Worm (Caenorhabditis elegans) whole organism, late embryonic: ENCODE measurements around the gene F35C11.2.
A peak's percentile ranks its signal among the peaks of the same experiment; 100 is the strongest.

ENCODE experiments used
- C08G9.2 ChIP-seq: sonication (generic microtip); optimal IDR thresholded peaks from 2 replicates; lab custom pipeline; 2016; ENCODE audit warnings: mild to moderate bottlenecking, missing genetic modification characterization, moderate library complexity, missing compliant biosample characterization
- T23F11.4 ChIP-seq: fragments of 200-800 bp; sonication (Bioruptor generic); optimal IDR thresholded peaks from 2 replicates; lab custom pipeline; 2018; ENCODE audit warnings: mild to moderate bottlenecking, missing genetic modification characterization, missing compliant biosample characterization
- ahr-1 ChIP-seq: sonication (generic microtip); optimal IDR thresholded peaks from 2 replicates; lab custom pipeline; 2016; ENCODE audit warnings: missing genetic modification characterization, missing compliant biosample characterization
- ceh-14 ChIP-seq: sonication (generic microtip); optimal IDR thresholded peaks from 2 replicates; lab custom pipeline; 2016; ENCODE audit warnings: missing genotype, missing genetic modification characterization, missing compliant biosample characterization
- ceh-19 ChIP-seq: fragments of 200-800 bp; sonication (Bioruptor generic); optimal IDR thresholded peaks from 2 replicates; lab custom pipeline; 2018; ENCODE audit warnings: mild to moderate bottlenecking, missing genetic modification characterization, missing compliant biosample characterization
- ceh-2 ChIP-seq: sonication (generic microtip); optimal IDR thresholded peaks from 2 replicates; lab custom pipeline; 2016; ENCODE audit warnings: missing genotype, missing genetic modification characterization, missing compliant biosample characterization
- ceh-24 ChIP-seq: sonication (generic microtip); optimal IDR thresholded peaks from 2 replicates; lab custom pipeline; 2016; ENCODE audit warnings: mild to moderate bottlenecking, missing genetic modification characterization, missing compliant biosample characterization
- ceh-45 ChIP-seq: fragments of 200-800 bp; sonication (Bioruptor generic); IDR thresholded peaks from 2 replicates; pipeline ENCODE4 v1.3.6; 2022; ENCODE audit warnings: missing genetic modification reagents, missing genetic modification characterization, missing compliant biosample characterization
- ceh-6 ChIP-seq: fragments of 200-800 bp; sonication (Bioruptor generic); optimal IDR thresholded peaks from 2 replicates; lab custom pipeline; 2018; ENCODE audit warnings: mild to moderate bottlenecking, missing genetic modification characterization, missing compliant biosample characterization
- ceh-9 ChIP-seq: sonication (generic microtip); optimal IDR thresholded peaks from 2 replicates; lab custom pipeline; 2016; ENCODE audit warnings: mild to moderate bottlenecking, missing genetic modification characterization, inconsistent platforms, missing compliant biosample characterization
- elt-2 ChIP-seq: sonication (generic microtip); optimal IDR thresholded peaks from 2 replicates; lab custom pipeline; 2016; ENCODE audit warnings: missing genetic modification reagents, missing genetic modification characterization, missing compliant biosample characterization
- fkh-10 ChIP-seq: fragments of 150-350 bp; optimal IDR thresholded peaks from 2 replicates; lab custom pipeline; 2014; ENCODE audit warnings: missing biosample characterization, missing genetic modification reagents, missing genetic modification characterization
- fkh-6 ChIP-seq: sonication (generic microtip); optimal IDR thresholded peaks from 2 replicates; lab custom pipeline; 2016; ENCODE audit warnings: missing genetic modification characterization, missing compliant biosample characterization
- hlh-15 ChIP-seq: sonication (generic microtip); optimal IDR thresholded peaks from 2 replicates; lab custom pipeline; 2016; ENCODE audit warnings: missing genetic modification characterization, missing compliant biosample characterization
- hlh-30 ChIP-seq: sonication (generic microtip); optimal IDR thresholded peaks from 2 replicates; lab custom pipeline; 2017; ENCODE audit warnings: antibody characterized with exemption, missing genetic modification characterization, missing compliant biosample characterization; ENCODE audit not compliant: insufficient read depth
- hlh-6 ChIP-seq: sonication (generic microtip); optimal IDR thresholded peaks from 2 replicates; lab custom pipeline; 2016; ENCODE audit warnings: missing genotype, missing genetic modification characterization, missing compliant biosample characterization
- hlh-8 ChIP-seq: sonication (generic microtip); optimal IDR thresholded peaks from 2 replicates; lab custom pipeline; 2016; ENCODE audit warnings: missing genotype, missing genetic modification characterization, missing compliant biosample characterization
- lin-11 ChIP-seq: fragments of 200-800 bp; sonication (Bioruptor generic); optimal IDR thresholded peaks from 2 replicates; lab custom pipeline; 2018; ENCODE audit warnings: mild to moderate bottlenecking, missing genetic modification characterization, missing compliant biosample characterization
- nfya-1 ChIP-seq: sonication (generic microtip); optimal IDR thresholded peaks from 2 replicates; lab custom pipeline; 2017; ENCODE audit warnings: missing genetic modification characterization, mild to moderate bottlenecking, missing compliant biosample characterization, antibody characterized with exemption, moderate library complexity
- nhr-232 ChIP-seq: sonication (generic microtip); optimal IDR thresholded peaks from 2 replicates; lab custom pipeline; 2016; ENCODE audit warnings: missing genetic modification characterization, missing compliant biosample characterization
- odd-2 ChIP-seq: sonication (generic microtip); optimal IDR thresholded peaks from 2 replicates; lab custom pipeline; 2017; ENCODE audit warnings: antibody characterized with exemption, mild to moderate bottlenecking, missing genetic modification characterization, missing compliant biosample characterization
- pag-3 ChIP-seq: sonication (generic microtip); optimal IDR thresholded peaks from 2 replicates; lab custom pipeline; 2016; ENCODE audit warnings: missing compliant biosample characterization, missing genetic modification characterization, borderline replicate concordance
- pat-9 ChIP-seq: fragments of 200-800 bp; sonication (Bioruptor generic); optimal IDR thresholded peaks from 2 replicates; lab custom pipeline; 2018; ENCODE audit warnings: mild to moderate bottlenecking, missing genetic modification characterization, moderate library complexity, missing compliant biosample characterization
- pqm-1 ChIP-seq: sonication (generic microtip); optimal IDR thresholded peaks from 2 replicates; lab custom pipeline; 2016; ENCODE audit warnings: missing genetic modification characterization, missing compliant biosample characterization
- pros-1 ChIP-seq: fragments of 150-350 bp; optimal IDR thresholded peaks from 2 replicates; lab custom pipeline; 2014; ENCODE audit warnings: missing biosample characterization, missing genetic modification reagents, missing genetic modification characterization
- ref-2 ChIP-seq: sonication (generic microtip); optimal IDR thresholded peaks from 2 replicates; lab custom pipeline; 2016; ENCODE audit warnings: missing genetic modification characterization, missing compliant biosample characterization
- rnt-1 ChIP-seq: sonication (generic microtip); optimal IDR thresholded peaks from 2 replicates; lab custom pipeline; 2016; ENCODE audit warnings: missing genetic modification characterization, missing compliant biosample characterization
- ttx-3 ChIP-seq: sonication (generic microtip); optimal IDR thresholded peaks from 2 replicates; lab custom pipeline; 2016; ENCODE audit warnings: missing genetic modification reagents, missing genetic modification characterization, missing compliant biosample characterization
- unc-86 ChIP-seq: sonication (generic microtip); optimal IDR thresholded peaks from 2 replicates; lab custom pipeline; 2016; ENCODE audit warnings: missing genetic modification characterization, missing compliant biosample characterization

The F35C11.2 gene

ce11 chrII:8278415-8278814, 29.8 kb upstream of the F35C11.2 start, which contains the start of the genes mrpl-10 and clec-142:
mrpl-10 (minus strand) TSS chrII:8278515.
clec-142 (plus strand) TSS chrII:8278678.
- TF ChIP-seq fkh-10 (GFP tag; lab: Kevin White, UChicago) = no peak
- no peak for TF ChIP-seq nhr-232 (tag; lab: Kevin White, UChicago)

ce11 chrII:8276057-8276456, 27.4 kb upstream of the F35C11.2 start, which contains the start of the genes gei-14 and slc-25A32:
gei-14 (minus strand) TSS chrII:8276231.
slc-25A32 (plus strand) TSS chrII:8276298.
- no peak for TF ChIP-seq hlh-6 (tag; lab: Kevin White, UChicago)
- peak; percentile 6 for TF ChIP-seq elt-2 (tag; lab: Kevin White, UChicago)
- no peak for TF ChIP-seq T23F11.4 (GFP tag; lab: Kevin White, UChicago)
- no peak for TF ChIP-seq ceh-24 (tag; lab: Kevin White, UChicago)
- TF ChIP-seq nfya-1 (tag; lab: Kevin White, UChicago) = peak; percentile 6
- TF ChIP-seq ceh-9 (tag; lab: Kevin White, UChicago) = no peak
- TF ChIP-seq pros-1 (tag; lab: Kevin White, UChicago) = no peak
- no peak for TF ChIP-seq ceh-6 (GFP tag; lab: Kevin White, UChicago)
- TF ChIP-seq hlh-30 (tag; lab: Kevin White, UChicago) = peak; percentile 17
- TF ChIP-seq, all 69 proteins: peak for 3

- TF ChIP-seq hlh-8 (no peak), pag-3 (tag; lab: Kevin White, UChicago) (no peak), ceh-45 (no peak), pat-9 (tag; lab: Kevin White, UChicago) (no peak), ceh-9 (tag; lab: Kevin White, UChicago) (no peak), ceh-2 (no peak), fkh-10 (GFP tag; lab: Kevin White, UChicago) (no peak), ttx-3 (tag; lab: Kevin White, UChicago) (no peak), pqm-1 (tag; lab: Kevin White, UChicago) (no peak), unc-86 (tag; lab: Kevin White, UChicago) (no peak), nhr-232 (tag; lab: Kevin White, UChicago) (no peak), ref-2 (tag; lab: Kevin White, UChicago) (no peak), ahr-1 (tag; lab: Kevin White, UChicago) (no peak), hlh-15 (tag; lab: Kevin White, UChicago) (no peak)
Measured at ce11 chrII:8273060-8273459, 24.4 kb upstream of the F35C11.2 start.

ce11 chrII:8269855-8270647, 21.4 kb upstream of the F35C11.2 start, which contains the start of gene tdc-1:
tdc-1 (plus strand) TSS chrII:8270597.
- TF ChIP-seq hlh-15 (tag; lab: Kevin White, UChicago) (no peak), rnt-1 (tag; lab: Kevin White, UChicago) (no peak), fkh-6 (tag; lab: Kevin White, UChicago) (no peak), unc-86 (tag; lab: Kevin White, UChicago) (no peak), pros-1 (tag; lab: Kevin White, UChicago) (no peak), elt-2 (tag; lab: Kevin White, UChicago) (peak; percentile 3)

ce11 chrII:8269351-8269750, 20.7 kb upstream of the F35C11.2 start, which contains the start of gene K01C8.2:
K01C8.2 (minus strand) TSS chrII:8269451.
- TF ChIP-seq ceh-6 (GFP tag; lab: Kevin White, UChicago) (no peak), pat-9 (tag; lab: Kevin White, UChicago) (no peak), elt-2 (tag; lab: Kevin White, UChicago) (no peak), ceh-19 (no peak), ttx-3 (tag; lab: Kevin White, UChicago) (no peak), lin-11 (tag; lab: Kevin White, UChicago) (no peak), odd-2 (tag; lab: Kevin White, UChicago) (no peak), C08G9.2 (tag; lab: Kevin White, UChicago) (no peak), ceh-2 (no peak), ceh-14 (tag; lab: Kevin White, UChicago) (no peak), pag-3 (tag; lab: Kevin White, UChicago) (no peak)
